Fruit fly (Drosophila melanogaster) whole organism, adult: ENCODE results near the gene Smyd5.

ENCODE experiments used
- CG11617 ChIP-seq: fragments of 200-800 bp; sonication (Bioruptor generic); optimal IDR thresholded peaks from 2 replicates; lab custom pipeline; 2017; ENCODE audit warnings: mild to moderate bottlenecking, missing biosample characterization, missing genetic modification reagents, missing genetic modification characterization
- CG12768 ChIP-seq: fragments of 200-800 bp; sonication (Bioruptor generic); optimal IDR thresholded peaks from 2 replicates; lab custom pipeline; 2017; ENCODE audit warnings: missing biosample characterization, missing genetic modification characterization, mild to moderate bottlenecking, moderate library complexity, missing genetic modification reagents
- CG14711 ChIP-seq: fragments of 200-800 bp; sonication (Bioruptor generic); optimal IDR thresholded peaks from 2 replicates; lab custom pipeline; 2018; ENCODE audit warnings: missing biosample characterization, mild to moderate bottlenecking, missing genetic modification characterization, moderate library complexity
- CG1620 ChIP-seq: fragments of 200-800 bp; sonication (Bioruptor generic); optimal IDR thresholded peaks from 2 replicates; lab custom pipeline; 2016; ENCODE audit warnings: missing biosample characterization, missing genetic modification characterization
- CG33017 ChIP-seq: fragments of 200-800 bp; sonication (Bioruptor generic); optimal IDR thresholded peaks from 2 replicates; lab custom pipeline; 2018; ENCODE audit warnings: missing biosample characterization, mild to moderate bottlenecking, missing genetic modification characterization, moderate library complexity
- CG5204 ChIP-seq: fragments of 200-800 bp; sonication (Bioruptor generic); optimal IDR thresholded peaks from 2 replicates; lab custom pipeline; 2016; ENCODE audit warnings: missing biosample characterization, missing genetic modification characterization
- CG7045 ChIP-seq: fragments of 200-800 bp; sonication (Bioruptor generic); optimal IDR thresholded peaks from 2 replicates; lab custom pipeline; 2017; ENCODE audit warnings: missing biosample characterization, mild to moderate bottlenecking, missing genetic modification characterization
- CG7101 ChIP-seq: fragments of 200-800 bp; sonication (Bioruptor generic); optimal IDR thresholded peaks from 2 replicates; lab custom pipeline; 2018; ENCODE audit warnings: missing biosample characterization, mild to moderate bottlenecking, missing genetic modification characterization, moderate library complexity
- Clk ChIP-seq: fragments of 200-800 bp; sonication (Bioruptor generic); optimal IDR thresholded peaks from 2 replicates; lab custom pipeline; 2017; ENCODE audit warnings: missing biosample characterization, missing genetic modification characterization
- Crg-1 ChIP-seq: fragments of 200-800 bp; sonication (Bioruptor generic); optimal IDR thresholded peaks from 2 replicates; lab custom pipeline; 2016; ENCODE audit warnings: missing biosample characterization, missing genetic modification characterization
- Hr96 ChIP-seq: fragments of 200-800 bp; sonication (Bioruptor generic); optimal IDR thresholded peaks from 2 replicates; lab custom pipeline; 2016; ENCODE audit warnings: missing biosample characterization, missing genetic modification characterization
- Mnt ChIP-seq: fragments of 200-800 bp; sonication (Bioruptor generic); optimal IDR thresholded peaks from 2 replicates; lab custom pipeline; 2016; ENCODE audit warnings: missing biosample characterization, mild to moderate bottlenecking, missing genetic modification characterization
- bab1 ChIP-seq: fragments of 200-800 bp; sonication (Bioruptor generic); optimal IDR thresholded peaks from 3 replicates; lab custom pipeline; 2019; ENCODE audit warnings: missing biosample characterization, mild to moderate bottlenecking, missing genetic modification characterization, moderate library complexity
- cic ChIP-seq: fragments of 200-800 bp; sonication (Bioruptor generic); optimal IDR thresholded peaks from 2 replicates; lab custom pipeline; 2017; ENCODE audit warnings: missing biosample characterization, mild to moderate bottlenecking, missing genetic modification characterization, moderate library complexity
- cnc ChIP-seq, 2 experiments: fragments of >200 bp; optimal IDR thresholded peaks; 2 replicates each; lab custom pipeline; 2017
- kay ChIP-seq: fragments of 200-800 bp; sonication (Bioruptor generic); peaks from one replicate; lab custom pipeline; 2016; ENCODE audit warnings: missing biosample characterization, missing genetic modification characterization, borderline replicate concordance
- ovo ChIP-seq: fragments of 200-800 bp; sonication (Bioruptor generic); optimal IDR thresholded peaks from 2 replicates; lab custom pipeline; 2016; ENCODE audit warnings: missing biosample characterization, missing genetic modification characterization
- pad ChIP-seq: fragments of 200-800 bp; sonication (Bioruptor generic); optimal IDR thresholded peaks from 3 replicates; lab custom pipeline; 2017; ENCODE audit warnings: missing biosample characterization, missing genetic modification characterization, mild to moderate bottlenecking, moderate library complexity, missing genetic modification reagents
- tj ChIP-seq: fragments of 200-800 bp; sonication (Bioruptor generic); optimal IDR thresholded peaks from 3 replicates; lab custom pipeline; 2017; ENCODE audit warnings: missing biosample characterization, mild to moderate bottlenecking, missing genetic modification characterization, moderate library complexity
- toe ChIP-seq: fragments of 200-800 bp; sonication (Bioruptor generic); optimal IDR thresholded peaks from 2 replicates; lab custom pipeline; 2016; ENCODE audit warnings: missing biosample characterization, missing genetic modification characterization

The Smyd5 gene

dm6 chr3R:21199953-21200368 lies 18.6 kb downstream of the Smyd5 start:
- TF ChIP-seq kay (GFP tag; lab: Kevin White, UChicago) (peak; percentile 53), CG5204 (peak; percentile 18), CG12768 (GFP tag; lab: Kevin White, UChicago) (no peak), CG1620 (GFP tag; lab: Kevin White, UChicago) (no peak), Clk (GFP tag; lab: Kevin White, UChicago) (no peak), Hr96 (no peak), CG33017 (peak; percentile 61), CG11617 (peak; percentile 40), Crg-1 (no peak), CG7101 (tag; lab: Kevin White, UChicago) (peak; percentile 47)

- TF ChIP-seq CG14711 (no peak), CG7101 (tag; lab: Kevin White, UChicago) (no peak), ovo (GFP tag; lab: Kevin White, UChicago) (peak; percentile 12), tj (no peak), Clk (GFP tag; lab: Kevin White, UChicago) (no peak), Mnt (GFP tag; lab: Kevin White, UChicago) (peak; percentile 24), CG11617 (no peak), kay (GFP tag; lab: Kevin White, UChicago) (peak; percentile 90), Hr96 (no peak), cic (GFP tag; lab: Kevin White, UChicago) (peak; percentile 44)
Measured at dm6 chr3R:21199085-21199899, 19.3 kb downstream of the Smyd5 start.

dm6 chr3R:21198073-21198472 lies 20.5 kb downstream of the Smyd5 start:
- no peak for TF ChIP-seq CG7101 (tag; lab: Kevin White, UChicago)
- peak; percentile 63 for TF ChIP-seq cic (GFP tag; lab: Kevin White, UChicago)

- peak; percentile 24 for TF ChIP-seq kay (GFP tag; lab: Kevin White, UChicago)
- no peak for TF ChIP-seq CG7045 (GFP tag; lab: Kevin White, UChicago)
- no peak for TF ChIP-seq Clk (GFP tag; lab: Kevin White, UChicago)
- TF ChIP-seq tj: peak; percentile 100
Measured at dm6 chr3R:21197566-21197965, 21.0 kb downstream of the Smyd5 start.

- peak; percentile 90 for TF ChIP-seq CG33017
- peak; percentile 40 for TF ChIP-seq pad (GFP tag; lab: Kevin White, UChicago)
- peak; percentile 62 for TF ChIP-seq Crg-1
- peak; percentile 59 for TF ChIP-seq CG1620 (GFP tag; lab: Kevin White, UChicago)
- TF ChIP-seq kay (GFP tag; lab: Kevin White, UChicago): peak; percentile 84
- peak; percentile 77 for TF ChIP-seq CG7101 (tag; lab: Kevin White, UChicago)
- peak; percentile 61 for TF ChIP-seq ovo (GFP tag; lab: Kevin White, UChicago)
- peak; percentile 73 for TF ChIP-seq toe (GFP tag; lab: Kevin White, UChicago)
- peak; percentile 44 for TF ChIP-seq bab1
- TF ChIP-seq tj: peak; percentile 58
- peak; percentile 76 for TF ChIP-seq Clk (GFP tag; lab: Kevin White, UChicago)
- TF ChIP-seq CG11617: peak; percentile 86
- TF ChIP-seq cic (GFP tag; lab: Kevin White, UChicago): peak; percentile 54
- TF ChIP-seq CG7045 (GFP tag; lab: Kevin White, UChicago): peak; percentile 80
- TF ChIP-seq CG14711: peak; percentile 56
- TF ChIP-seq Hr96: peak; percentile 54
- peak; percentile 82 for TF ChIP-seq CG12768 (GFP tag; lab: Kevin White, UChicago)
- TF ChIP-seq cnc (optimal IDR thresholded peaks at IDR 0.05; lab: Kevin White, UChicago): no peak
- peak; percentile 45 for TF ChIP-seq Mnt (GFP tag; lab: Kevin White, UChicago)
- TF ChIP-seq CG5204: peak; percentile 89
Measured at dm6 chr3R:21195210-21195967, 23.2 kb downstream of the Smyd5 start.

dm6 chr3R:21193742-21194141 lies 24.8 kb downstream of the Smyd5 start:
- TF ChIP-seq CG5204 (no peak), CG33017 (peak; percentile 55), toe (GFP tag; lab: Kevin White, UChicago) (peak; percentile 64), Mnt (GFP tag; lab: Kevin White, UChicago) (peak; percentile 48), tj (peak; percentile 24), CG1620 (GFP tag; lab: Kevin White, UChicago) (peak; percentile 3), kay (GFP tag; lab: Kevin White, UChicago) (peak; percentile 89), CG12768 (GFP tag; lab: Kevin White, UChicago) (peak; percentile 90), Clk (GFP tag; lab: Kevin White, UChicago) (peak; percentile 53), cnc (optimal IDR thresholded peaks at IDR 0.05; lab: Kevin White, UChicago) (no peak), Hr96 (peak; percentile 68), pad (GFP tag; lab: Kevin White, UChicago) (peak; percentile 69), cic (GFP tag; lab: Kevin White, UChicago) (peak; percentile 94), CG14711 (peak; percentile 51), CG7101 (tag; lab: Kevin White, UChicago) (peak; percentile 71), CG7045 (GFP tag; lab: Kevin White, UChicago) (peak; percentile 88), Crg-1 (peak; percentile 66), bab1 (no peak), ovo (GFP tag; lab: Kevin White, UChicago) (peak; percentile 88), CG11617 (peak; percentile 61)
